Fruit fly (Drosophila melanogaster): ENCODE data around the gene Pvf3.

Pvf3 gene

dm6 chr2L:7123695-7124094 lies 33.8 kb downstream of the Pvf3 start (continued):
- TF ChIP-seq cyc (GFP tag; optimal IDR thresholded peaks at IDR 0.05) (peak; percentile 14), Ets21C (GFP tag; optimal IDR thresholded peaks at IDR 0.05) (no peak), Hr38 (GFP tag; optimal IDR thresholded peaks at IDR 0.05) (no peak), CG11294 (GFP tag; IDR thresholded peaks at IDR 0.05) (peak; percentile 36; the same call in 1 of the 2 replicates), Eip93F (GFP tag; optimal IDR thresholded peaks at IDR 0.05) (no peak), CG11902 (GFP tag; optimal IDR thresholded peaks at IDR 0.05) (no peak), CG6163 (GFP tag; IDR thresholded peaks at IDR 0.05) (peak; percentile 69), CG32006 (GFP tag; optimal IDR thresholded peaks at IDR 0.05) (peak; percentile 73)

DNA sequence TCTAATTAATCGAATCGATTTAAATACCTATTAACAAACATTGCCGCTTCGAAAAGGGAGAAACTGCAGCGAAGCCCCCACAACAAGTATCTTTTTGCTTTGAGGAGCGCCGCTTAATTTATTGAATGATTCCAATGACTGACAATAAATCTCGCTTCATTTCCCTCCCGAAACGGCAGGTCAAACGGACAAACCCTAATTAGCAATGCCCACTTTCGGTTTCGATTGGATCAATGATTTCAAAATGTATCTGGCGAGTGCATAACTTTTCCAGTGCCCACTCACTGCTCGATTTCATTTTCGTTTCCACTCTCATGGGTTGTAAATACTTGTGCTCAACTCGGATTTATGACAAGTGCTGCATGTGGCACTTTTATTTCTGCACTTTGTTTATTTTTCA lies 34.6 kb downstream of the Pvf3 start:
- TF ChIP-seq fd85E (GFP tag; optimal IDR thresholded peaks at IDR 0.05), result no peak
- TF ChIP-seq net (GFP tag; optimal IDR thresholded peaks at IDR 0.05), result no peak

DNA sequence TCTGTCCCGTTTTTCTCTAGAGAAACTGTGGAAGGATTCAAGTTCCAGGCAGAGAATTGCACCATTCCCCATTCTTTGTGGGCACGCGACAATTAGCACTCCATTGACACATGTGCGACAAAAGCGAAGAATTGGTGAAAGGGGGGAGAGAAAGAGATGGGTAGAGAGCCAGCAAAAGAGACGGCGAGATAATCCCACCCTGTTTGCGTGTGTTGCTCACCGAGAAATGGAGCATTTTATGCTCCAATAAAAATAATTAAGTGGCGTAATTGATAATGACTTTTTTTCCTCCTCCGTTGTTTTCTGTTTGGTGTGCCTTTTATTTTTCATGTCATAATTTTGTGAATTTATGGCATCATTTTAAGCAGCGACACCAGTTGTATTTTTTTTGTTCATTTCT lies 36.4 kb downstream of the Pvf3 start:
- TF ChIP-seq CG4318 (GFP tag; optimal IDR thresholded peaks at IDR 0.05) (no peak), fd85E (GFP tag; optimal IDR thresholded peaks at IDR 0.05) (no peak), CG6808 (GFP tag; optimal IDR thresholded peaks at IDR 0.05) (no peak), CG3919 (GFP tag; optimal IDR thresholded peaks at IDR 0.05) (peak; percentile 11), Eip78C (GFP tag) (peak; percentile 48), vri (GFP tag; optimal IDR thresholded peaks at IDR 0.05) (peak; percentile 81), Sox14 (GFP tag; optimal IDR thresholded peaks at IDR 0.05) (peak; percentile 12), ss (GFP tag; optimal IDR thresholded peaks at IDR 0.05) (peak; percentile 0 to 24)

DNA sequence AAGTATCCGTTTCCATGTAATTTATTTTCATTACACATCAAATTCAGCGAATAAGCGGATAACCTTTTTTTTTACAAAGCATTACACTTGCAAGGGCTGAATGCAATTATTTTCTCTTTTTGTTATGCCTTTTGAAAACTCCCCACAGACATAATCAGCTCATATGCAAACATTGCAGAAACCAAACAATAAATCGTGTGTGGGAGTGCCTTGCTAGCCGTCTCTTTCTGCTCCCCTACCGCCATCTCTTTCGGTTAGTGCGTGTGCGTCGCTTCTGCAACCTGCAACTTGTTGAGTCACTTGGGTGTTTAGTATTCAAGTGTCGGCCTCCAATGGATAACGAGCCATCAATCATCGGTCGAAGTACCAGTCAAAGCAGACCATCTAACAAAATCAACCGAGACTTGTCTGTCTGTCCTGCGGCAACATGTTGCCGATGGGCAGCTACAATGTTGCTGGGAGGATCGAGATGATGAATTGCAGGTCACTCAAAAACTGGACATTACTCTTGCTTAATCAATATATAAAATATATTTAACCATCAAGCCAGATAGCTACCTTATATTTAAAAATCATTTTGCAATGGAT lies 37.9 kb downstream of the Pvf3 start:
- TF ChIP-seq CG1621 (tag; optimal IDR thresholded peaks at IDR 0.05) (no peak), topi (GFP tag; optimal IDR thresholded peaks at IDR 0.05) (no peak), fd59A (GFP tag; optimal IDR thresholded peaks at IDR 0.05) (no peak), CG3919 (GFP tag; optimal IDR thresholded peaks at IDR 0.05) (no peak), Blimp-1 (GFP tag; optimal IDR thresholded peaks at IDR 0.05) (no peak), dsx (GFP tag; optimal IDR thresholded peaks at IDR 0.05; ENCODE audit: poor library complexity, severe bottlenecking) (peak; percentile 56), CG31627 (GFP tag; optimal IDR thresholded peaks at IDR 0.05) (no peak), Eip93F (GFP tag; optimal IDR thresholded peaks at IDR 0.05) (no peak), svp (GFP tag) (peak; percentile 50), Gug (GFP tag; IDR thresholded peaks at IDR 0.05) (no peak), spab (GFP tag; optimal IDR thresholded peaks at IDR 0.05) (no peak), CG32006 (GFP tag; optimal IDR thresholded peaks at IDR 0.05) (no peak), pdm3 (GFP tag; optimal IDR thresholded peaks at IDR 0.05) (no peak), lz (GFP tag; optimal IDR thresholded peaks at IDR 0.05) (no peak)

DNA sequence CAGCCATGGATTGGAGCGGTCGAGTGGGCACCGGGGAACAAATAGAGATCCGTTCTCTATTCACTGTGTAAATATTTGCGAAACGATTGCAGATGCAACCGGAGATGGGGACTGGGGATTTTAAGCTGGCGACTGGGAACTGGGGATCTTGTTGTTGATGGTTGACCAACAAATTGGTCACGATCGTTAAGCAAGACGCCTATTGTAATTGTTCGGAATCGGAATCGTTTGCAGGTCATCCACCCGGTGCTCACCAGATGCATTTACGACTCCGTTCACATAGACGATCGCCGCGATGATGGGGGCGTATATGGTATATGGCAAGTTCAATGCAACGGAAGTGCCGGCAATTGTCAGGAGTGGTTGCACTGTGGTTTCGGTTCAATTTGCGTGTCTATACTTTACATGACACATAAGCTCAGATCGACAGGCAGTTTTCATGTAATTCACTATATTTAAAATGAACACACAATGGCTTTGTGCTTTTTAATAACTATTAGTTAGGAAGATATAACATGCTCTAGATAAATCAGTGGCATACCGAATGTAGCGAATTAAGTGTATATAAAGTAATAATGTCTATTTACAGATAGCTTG lies 39.2 kb downstream of the Pvf3 start:
- TF ChIP-seq CG6808 (GFP tag; optimal IDR thresholded peaks at IDR 0.05) (no peak), CG7368 (GFP tag; optimal IDR thresholded peaks at IDR 0.05) (no peak), CG15336 (GFP tag; IDR thresholded peaks at IDR 0.05) (peak; percentile 19; the same call in 1 of the 2 replicates), CG3032 (tag; optimal IDR thresholded peaks at IDR 0.05) (no peak), CG8119 (GFP tag; IDR thresholded peaks at IDR 0.05) (0 out of 3 replicates have a peak, but pooled peaks have one; percentile 23), Eip78C (GFP tag) (peak; percentile 65), svp (GFP tag) (peak; percentile 59), CG4318 (GFP tag; optimal IDR thresholded peaks at IDR 0.05) (peak; percentile 21), OdsH (GFP tag; optimal IDR thresholded peaks at IDR 0.05) (no peak), CG32006 (GFP tag; optimal IDR thresholded peaks at IDR 0.05) (peak; percentile 26), fkh (GFP tag; optimal IDR thresholded peaks at IDR 0.05) (peak; percentile 23), Hr4 (GFP tag; optimal IDR thresholded peaks at IDR 0.05) (peak; percentile 43)
